Fruit fly (Drosophila melanogaster) whole organism, embryonic: ENCODE results near the gene bor.

Experiments
- Asciz ChIP-seq: fragments of 200-800 bp; sonication (Bioruptor generic); optimal IDR thresholded peaks from 2 replicates; lab custom pipeline; 2017; ENCODE audit warnings: missing biosample characterization, mild to moderate bottlenecking, missing genetic modification characterization, missing genetic modification reagents
- CG10366 ChIP-seq: fragments of 200-800 bp; sonication (Bioruptor generic); IDR thresholded peaks from 2 replicates; pipeline ENCODE4 v1.3.6; 2022; ENCODE audit warnings: missing biosample characterization, missing genetic modification characterization
- CG10462 ChIP-seq: fragments of 200-800 bp; sonication (Bioruptor generic); optimal IDR thresholded peaks from 2 replicates; lab custom pipeline; 2016; ENCODE audit warnings: missing biosample characterization, missing genetic modification characterization
- CG11085 ChIP-seq: fragments of 200-800 bp; sonication (Bioruptor generic); IDR thresholded peaks from 2 replicates; pipeline ENCODE4 v1.3.6; 2022; ENCODE audit warnings: missing biosample characterization, missing genetic modification characterization
- CG12769 ChIP-seq: fragments of 200-800 bp; sonication (Bioruptor generic); optimal IDR thresholded peaks from 2 replicates; lab custom pipeline; 2019; ENCODE audit warnings: missing biosample characterization, mild to moderate bottlenecking, missing genetic modification characterization, moderate library complexity
- CG15269 ChIP-seq: fragments of 200-800 bp; sonication (Bioruptor generic); optimal IDR thresholded peaks from 2 replicates; lab custom pipeline; 2018; ENCODE audit warnings: missing biosample characterization, mild to moderate bottlenecking, missing genetic modification characterization, moderate library complexity
- CG15696 ChIP-seq: fragments of 200-800 bp; sonication (Bioruptor generic); optimal IDR thresholded peaks from 2 replicates; lab custom pipeline; 2019; ENCODE audit warnings: missing biosample characterization, mild to moderate bottlenecking, missing genetic modification characterization, moderate library complexity
- CG1602 ChIP-seq: fragments of 200-800 bp; sonication (Bioruptor generic); optimal IDR thresholded peaks from 3 replicates; lab custom pipeline; 2016; ENCODE audit warnings: missing biosample characterization, missing genetic modification characterization
- CG17829 ChIP-seq: fragments of 200-800 bp; optimal IDR thresholded peaks from 2 replicates; lab custom pipeline; 2019; ENCODE audit warnings: missing biosample characterization, mild to moderate bottlenecking, missing genetic modification characterization, moderate library complexity
- CG1832 ChIP-seq: fragments of 200-800 bp; sonication (Bioruptor generic); optimal IDR thresholded peaks from 2 replicates; lab custom pipeline; 2017; ENCODE audit warnings: missing biosample characterization, mild to moderate bottlenecking, missing genetic modification characterization, inconsistent platforms
- CG2120 ChIP-seq: fragments of 200-800 bp; sonication (Bioruptor generic); optimal IDR thresholded peaks from 3 replicates; lab custom pipeline; 2016; ENCODE audit warnings: missing biosample characterization, missing genetic modification characterization
- CG32532 ChIP-seq: fragments of 200-800 bp; sonication (Bioruptor generic); IDR thresholded peaks from 2 replicates; pipeline ENCODE4 v1.3.6; 2022; ENCODE audit warnings: missing biosample characterization, missing genetic modification characterization
- CG33213 ChIP-seq: fragments of 200-800 bp; sonication (Bioruptor generic); optimal IDR thresholded peaks from 3 replicates; lab custom pipeline; 2016; ENCODE audit warnings: missing biosample characterization, missing genetic modification characterization
- CG33557 ChIP-seq: fragments of 200-800 bp; sonication (Bioruptor generic); optimal IDR thresholded peaks from 2 replicates; lab custom pipeline; 2019; ENCODE audit warnings: missing biosample characterization, mild to moderate bottlenecking, missing genetic modification characterization, moderate library complexity
- CG3995 ChIP-seq: fragments of 200-800 bp; sonication (Bioruptor generic); optimal IDR thresholded peaks from 3 replicates; lab custom pipeline; 2016; ENCODE audit warnings: missing biosample characterization, missing genetic modification characterization
- CG5180 ChIP-seq: fragments of 200-800 bp; sonication (Bioruptor generic); optimal IDR thresholded peaks from 3 replicates; lab custom pipeline; 2017; ENCODE audit warnings: missing biosample characterization, missing genetic modification characterization, mild to moderate bottlenecking, moderate library complexity, missing genetic modification reagents
- CG5953 ChIP-seq: fragments of 200-800 bp; sonication (Bioruptor generic); IDR thresholded peaks from 2 replicates; pipeline ENCODE4 v1.3.6; 2022; ENCODE audit warnings: missing biosample characterization, missing genetic modification characterization
- CG7928 ChIP-seq: fragments of 200-800 bp; sonication (Bioruptor generic); optimal IDR thresholded peaks from 2 replicates; lab custom pipeline; 2017; ENCODE audit warnings: missing biosample characterization, mild to moderate bottlenecking, missing genetic modification characterization
- CG7987 ChIP-seq: fragments of 200-800 bp; sonication (Bioruptor generic); optimal IDR thresholded peaks from 2 replicates; lab custom pipeline; 2018; ENCODE audit warnings: missing biosample characterization, mild to moderate bottlenecking, missing genetic modification characterization, moderate library complexity
- CG9876 ChIP-seq: fragments of 200-800 bp; sonication (Bioruptor generic); optimal IDR thresholded peaks from 2 replicates; lab custom pipeline; 2016; ENCODE audit warnings: missing biosample characterization, missing genetic modification characterization
- E2f2 ChIP-seq: fragments of 200-800 bp; sonication (Bioruptor generic); IDR thresholded peaks from 2 replicates; pipeline ENCODE4 v1.3.6; 2022; ENCODE audit warnings: missing biosample characterization, missing genetic modification characterization
- ERR ChIP-seq: fragments of 200-800 bp; sonication (Bioruptor generic); optimal IDR thresholded peaks from 2 replicates; lab custom pipeline; 2016; ENCODE audit warnings: missing biosample characterization, missing genetic modification characterization
- Gug ChIP-seq: fragments of 200-800 bp; sonication (Bioruptor generic); IDR thresholded peaks from 4 replicates; pipeline ENCODE4 v1.3.6; 2022; ENCODE audit warnings: missing biosample characterization, missing genetic modification characterization
- HHEX ChIP-seq: fragments of 200-800 bp; sonication (Bioruptor generic); optimal IDR thresholded peaks from 3 replicates; lab custom pipeline; 2017; ENCODE audit warnings: missing biosample characterization, mild to moderate bottlenecking, missing genetic modification characterization, missing genetic modification reagents
- Hmx ChIP-seq: fragments of 200-800 bp; sonication (Bioruptor generic); optimal IDR thresholded peaks from 2 replicates; lab custom pipeline; 2016; ENCODE audit warnings: missing biosample characterization, missing genetic modification characterization
- Kr ChIP-seq: fragments of 200-800 bp; sonication (Bioruptor generic); optimal IDR thresholded peaks from 2 replicates; lab custom pipeline; 2017; ENCODE audit warnings: missing biosample characterization, mild to moderate bottlenecking, missing genetic modification characterization
- Meics ChIP-seq: fragments of 200-800 bp; sonication (Bioruptor generic); optimal IDR thresholded peaks from 2 replicates; lab custom pipeline; 2017; ENCODE audit warnings: missing biosample characterization, mild to moderate bottlenecking, missing genetic modification characterization
- Nf-YC ChIP-seq: fragments of 200-800 bp; optimal IDR thresholded peaks from 3 replicates; lab custom pipeline; 2019; ENCODE audit warnings: missing biosample characterization, mild to moderate bottlenecking, missing genetic modification characterization, moderate library complexity
- Oli ChIP-seq: fragments of 200-800 bp; sonication (Bioruptor generic); optimal IDR thresholded peaks from 2 replicates; lab custom pipeline; 2018; ENCODE audit warnings: missing biosample characterization, mild to moderate bottlenecking, missing genetic modification characterization, moderate library complexity
- Rfx ChIP-seq: fragments of 200-800 bp; sonication (Bioruptor generic); IDR thresholded peaks from 2 replicates; pipeline ENCODE4 v1.3.6; 2022; ENCODE audit warnings: missing biosample characterization, missing genetic modification characterization
- Stat92E ChIP-seq, 3 experiments: fragments of >200 bp in 2 of 3; fragments of 200-800 bp in 1 of 3; sonication (Bioruptor generic) in 1 of 3; optimal IDR thresholded peaks; 2 replicates each; lab custom pipeline; 2017 to 2019; ENCODE audit warnings: missing biosample characterization in 3 of 3, missing genetic modification characterization in 3 of 3, mild to moderate bottlenecking in 1 of 3, moderate library complexity in 1 of 3
- ap ChIP-seq: fragments of 200-800 bp; sonication (Bioruptor generic); IDR thresholded peaks from 2 replicates; pipeline ENCODE4 v1.3.6; 2022; ENCODE audit warnings: missing biosample characterization, missing genetic modification characterization
- bcd ChIP-seq: fragments of 200-800 bp; sonication (Bioruptor generic); optimal IDR thresholded peaks from 2 replicates; lab custom pipeline; 2017; ENCODE audit warnings: missing biosample characterization, mild to moderate bottlenecking, missing genetic modification characterization
- caup ChIP-seq: fragments of 200-800 bp; sonication (Bioruptor generic); optimal IDR thresholded peaks from 3 replicates; lab custom pipeline; 2017; ENCODE audit warnings: missing biosample characterization, mild to moderate bottlenecking, missing genetic modification characterization, moderate library complexity; ENCODE audit not compliant: severe bottlenecking
- dimm ChIP-seq: fragments of 200-800 bp; sonication (Bioruptor generic); IDR thresholded peaks from 2 replicates; pipeline ENCODE4 v1.3.6; 2022; ENCODE audit warnings: missing biosample characterization, missing genetic modification characterization
- eyg ChIP-seq: fragments of 200-800 bp; sonication (Bioruptor generic); optimal IDR thresholded peaks from 3 replicates; lab custom pipeline; 2016; ENCODE audit warnings: missing biosample characterization, missing genetic modification characterization
- ftz-f1 ChIP-seq: fragments of 200-800 bp; sonication (Bioruptor generic); optimal IDR thresholded peaks from 2 replicates; lab custom pipeline; 2016; ENCODE audit warnings: missing biosample characterization, missing genetic modification characterization
- hth ChIP-seq: fragments of >200 bp; optimal IDR thresholded peaks from 2 replicates; lab custom pipeline; 2017; ENCODE audit warnings: inconsistent platforms
- kah ChIP-seq: fragments of 200-800 bp; sonication (Bioruptor generic); optimal IDR thresholded peaks from 2 replicates; lab custom pipeline; 2018; ENCODE audit warnings: missing biosample characterization, mild to moderate bottlenecking, missing genetic modification characterization
- lab ChIP-seq: fragments of 200-800 bp; sonication (Bioruptor generic); optimal IDR thresholded peaks from 3 replicates; lab custom pipeline; 2017; ENCODE audit warnings: missing biosample characterization, missing genetic modification characterization, mild to moderate bottlenecking, moderate library complexity, missing genetic modification reagents
- lbe ChIP-seq: fragments of 200-800 bp; sonication (Bioruptor generic); optimal IDR thresholded peaks from 2 replicates; lab custom pipeline; 2016; ENCODE audit warnings: missing biosample characterization, mild to moderate bottlenecking, missing genetic modification characterization
- psq ChIP-seq: fragments of 200-800 bp; sonication (Bioruptor generic); optimal IDR thresholded peaks from 2 replicates; lab custom pipeline; 2017; ENCODE audit warnings: missing biosample characterization, missing genetic modification characterization
- rib ChIP-seq: fragments of 200-800 bp; sonication (Bioruptor generic); IDR thresholded peaks from 2 replicates; pipeline ENCODE4 v1.3.6; 2022; ENCODE audit warnings: missing biosample characterization, missing genetic modification characterization
- stwl ChIP-seq: fragments of 200-800 bp; sonication (Bioruptor generic); optimal IDR thresholded peaks from 3 replicates; lab custom pipeline; 2018; ENCODE audit warnings: missing biosample characterization, mild to moderate bottlenecking, missing genetic modification characterization, moderate library complexity
- tll ChIP-seq, 2 experiments: fragments of 200-800 bp in 1 of 2; fragments of >200 bp in 1 of 2; sonication (Bioruptor generic) in 1 of 2; optimal IDR thresholded peaks; 2 replicates each; lab custom pipeline; 2017 to 2019; ENCODE audit warnings: missing biosample characterization in 2 of 2, missing genetic modification characterization in 2 of 2, mild to moderate bottlenecking in 1 of 2, moderate library complexity in 1 of 2
- trem ChIP-seq: fragments of 200-800 bp; optimal IDR thresholded peaks from 3 replicates; lab custom pipeline; 2019; ENCODE audit warnings: missing biosample characterization, mild to moderate bottlenecking, missing genetic modification characterization, moderate library complexity
- tup ChIP-seq: fragments of 200-800 bp; sonication (Bioruptor generic); optimal IDR thresholded peaks from 2 replicates; lab custom pipeline; 2016; ENCODE audit warnings: missing biosample characterization, mild to moderate bottlenecking, missing genetic modification characterization, moderate library complexity
- tx ChIP-seq: fragments of 200-800 bp; sonication (Bioruptor generic); optimal IDR thresholded peaks from 2 replicates; lab custom pipeline; 2016; ENCODE audit warnings: missing biosample characterization, missing genetic modification characterization

bor gene

dm6 chr3R:16241822-16242221 lies 22.1 kb downstream of the bor start (continued):
- TF ChIP-seq CG10366 (GFP tag; lab: Robert Waterston, UW) (no peak), hth (lab: Kevin White, UChicago) (no peak), HHEX (GFP tag; lab: Kevin White, UChicago) (no peak), rib (GFP tag; lab: Robert Waterston, UW) (no peak), Hmx (peak; percentile 39), Nf-YC (tag; lab: Kevin White, UChicago) (no peak), CG5953 (GFP tag; lab: Robert Waterston, UW) (no peak), ap (GFP tag; lab: Robert Waterston, UW) (no peak)

dm6 chr3R:16241102-16241779 lies 22.7 kb downstream of the bor start:
- no peak for TF ChIP-seq tll (GFP tag; optimal IDR thresholded peaks at IDR 0.05; lab: Kevin White, UChicago)
- peak; percentile 63 for TF ChIP-seq stwl (tag; lab: Kevin White, UChicago)
- peak; percentile 56 for TF ChIP-seq CG2120 (GFP tag; lab: Kevin White, UChicago)
- TF ChIP-seq ftz-f1 (GFP tag; lab: Kevin White, UChicago): peak; percentile 88
- TF ChIP-seq Kr (GFP tag; lab: Kevin White, UChicago): peak; percentile 53
- peak; percentile 95 for TF ChIP-seq CG5180 (GFP tag; lab: Kevin White, UChicago)
- no peak for TF ChIP-seq Asciz (GFP tag; lab: Kevin White, UChicago)
- TF ChIP-seq E2f2 (GFP tag; lab: Robert Waterston, UW): no peak
- TF ChIP-seq psq: peak; percentile 89
- TF ChIP-seq Oli (tag; lab: Kevin White, UChicago): no peak
- no peak for TF ChIP-seq tx (GFP tag; lab: Kevin White, UChicago)
- no peak for TF ChIP-seq CG11085 (GFP tag; lab: Robert Waterston, UW)
- TF ChIP-seq Nf-YC (tag; lab: Kevin White, UChicago): peak; percentile 49
- TF ChIP-seq kah (GFP tag; lab: Kevin White, UChicago): peak; percentile 9
- peak; percentile 13 for TF ChIP-seq bcd (GFP tag; lab: Kevin White, UChicago)
- TF ChIP-seq CG15696 (tag; lab: Kevin White, UChicago): peak; percentile 14
- TF ChIP-seq CG1602 (GFP tag; lab: Kevin White, UChicago): peak; percentile 32
- peak; percentile 69 for TF ChIP-seq CG7987 (GFP tag; lab: Kevin White, UChicago)
- peak; percentile 21 for TF ChIP-seq caup (GFP tag; lab: Kevin White, UChicago)
- peak; percentile 70 for TF ChIP-seq Gug (GFP tag; lab: Robert Waterston, UW)
- no peak for TF ChIP-seq eyg (GFP tag; lab: Kevin White, UChicago)
- TF ChIP-seq Stat92E (GFP tag; optimal IDR thresholded peaks at IDR 0.05; lab: Kevin White, UChicago): peak in 1 of 3 experiments; percentile 74
- TF ChIP-seq tup (GFP tag; lab: Kevin White, UChicago): no peak
- TF ChIP-seq lab (GFP tag; lab: Kevin White, UChicago): peak; percentile 81
- TF ChIP-seq CG10462 (GFP tag; lab: Kevin White, UChicago): peak; percentile 87
- peak; percentile 0 for TF ChIP-seq trem
- TF ChIP-seq ERR: peak; percentile 64
- TF ChIP-seq CG3995: peak; percentile 32
- no peak for TF ChIP-seq CG32532
- peak; percentile 47 for TF ChIP-seq CG17829
- peak; percentile 9 for TF ChIP-seq CG15269 (tag; lab: Kevin White, UChicago)
- peak; percentile 17 for TF ChIP-seq CG1832 (GFP tag; lab: Kevin White, UChicago)
- peak; percentile 47 for TF ChIP-seq CG7928 (GFP tag; lab: Kevin White, UChicago)
- TF ChIP-seq CG12769 (tag; lab: Kevin White, UChicago): peak; percentile 90
- peak; percentile 58 for TF ChIP-seq lbe
- no peak for TF ChIP-seq Meics (GFP tag; lab: Kevin White, UChicago)
- no peak for TF ChIP-seq dimm (GFP tag; lab: Robert Waterston, UW)
- TF ChIP-seq CG9876: peak; percentile 38
- TF ChIP-seq CG33213 (GFP tag; lab: Kevin White, UChicago): peak; percentile 8
- TF ChIP-seq CG33557 (GFP tag; lab: Kevin White, UChicago): no peak
- TF ChIP-seq Rfx: no peak
